Worm (Caenorhabditis elegans) whole organism, midembryonic: ENCODE results near the gene cutl-21.

Experiments
- T22C8.4 ChIP-seq: fragments of 200-800 bp; sonication (Bioruptor generic); IDR thresholded peaks from 2 replicates; pipeline ENCODE4 v1.3.6; 2022; ENCODE audit warnings: missing genetic modification characterization, missing compliant biosample characterization
- cog-1 ChIP-seq: sonication (generic microtip); optimal IDR thresholded peaks from 2 replicates; lab custom pipeline; 2016; ENCODE audit warnings: missing genetic modification characterization, missing compliant biosample characterization
- flt-1 ChIP-seq: fragments of 200-800 bp; sonication (Bioruptor generic); IDR thresholded peaks from 2 replicates; pipeline ENCODE4 v1.3.6; 2022; ENCODE audit warnings: missing genetic modification characterization, missing compliant biosample characterization
- klf-2 ChIP-seq: fragments of 200-800 bp; sonication (Bioruptor generic); conservative IDR thresholded peaks from 2 replicates; pipeline ENCODE4 v1.3.6; 2022; ENCODE audit warnings: missing genetic modification reagents, missing genetic modification characterization, missing compliant biosample characterization
- med-1 ChIP-seq: sonication (generic microtip); optimal IDR thresholded peaks from 2 replicates; lab custom pipeline; 2017; ENCODE audit warnings: missing genetic modification characterization, mild to moderate bottlenecking, missing compliant biosample characterization, antibody characterized with exemption, missing genetic modification reagents; ENCODE audit not compliant: insufficient read depth
- ref-1 ChIP-seq: fragments of 200-800 bp; sonication (Bioruptor generic); conservative IDR thresholded peaks from 2 replicates; pipeline ENCODE4 v1.3.6; 2022; ENCODE audit warnings: missing genetic modification reagents, missing genetic modification characterization, missing compliant biosample characterization
- tab-1 ChIP-seq: fragments of 200-800 bp; sonication (Bioruptor generic); IDR thresholded peaks from 2 replicates; pipeline ENCODE4 v1.3.6; 2022; ENCODE audit warnings: missing genetic modification characterization, missing compliant biosample characterization
- ztf-23 ChIP-seq: fragments of 200-800 bp; sonication (Bioruptor generic); IDR thresholded peaks from 2 replicates; pipeline ENCODE4 v1.3.6; 2022; ENCODE audit warnings: missing genetic modification reagents, missing genetic modification characterization, missing compliant biosample characterization
- ztf-29 ChIP-seq: fragments of 200-800 bp; sonication (Bioruptor generic); IDR thresholded peaks from 2 replicates; pipeline ENCODE4 v1.3.6; 2022; ENCODE audit warnings: missing genetic modification reagents, missing genetic modification characterization, missing compliant biosample characterization

cutl-21 gene

ce11 chrX:1052960-1053359 is 48.8 kb downstream of the cutl-21 start:
- TF ChIP-seq flt-1 = no peak
- no peak for TF ChIP-seq cog-1 (tag; lab: Kevin White, UChicago)
- TF ChIP-seq tab-1 (GFP tag; lab: Robert Waterston, UW) = no peak
- TF ChIP-seq ztf-29 (GFP tag; lab: Robert Waterston, UW) = no peak
- TF ChIP-seq T22C8.4 = no peak
- no peak for TF ChIP-seq klf-2 (GFP tag; lab: Robert Waterston, UW)

- TF ChIP-seq klf-2 (GFP tag; lab: Robert Waterston, UW) = no peak
- no peak for TF ChIP-seq ref-1 (GFP tag; lab: Robert Waterston, UW)
- no peak for TF ChIP-seq flt-1
- no peak for TF ChIP-seq tab-1 (GFP tag; lab: Robert Waterston, UW)
- TF ChIP-seq ztf-23 (GFP tag; lab: Robert Waterston, UW) = no peak
- TF ChIP-seq med-1 = no peak
Measured at ce11 chrX:1053929-1054328, 49.8 kb downstream of the cutl-21 start, which contains the start of gene ncs-3. ncs-3 (plus strand) TSS chrX:1054081.

- TF ChIP-seq tab-1 (GFP tag; lab: Robert Waterston, UW) (no peak), klf-2 (GFP tag; lab: Robert Waterston, UW) (no peak), cog-1 (tag; lab: Kevin White, UChicago) (no peak), T22C8.4 (no peak), flt-1 (no peak), ztf-29 (GFP tag; lab: Robert Waterston, UW) (no peak), med-1 (no peak), ztf-23 (GFP tag; lab: Robert Waterston, UW) (no peak), ref-1 (GFP tag; lab: Robert Waterston, UW) (no peak)
Measured at ce11 chrX:1057821-1058377, 53.8 kb downstream of the cutl-21 start.
